Worm (Caenorhabditis elegans): Measurements from ENCODE around the gene lin-45.

ce11 chrIV:6793310-6793966 lies 45.1 kb upstream of the lin-45 start:
- TF ChIP-seq elt-1 (tag; optimal IDR thresholded peaks at IDR 0.05): no peak
- TF ChIP-seq jun-1 (tag; optimal IDR thresholded peaks at IDR 0.05): no peak
- TF ChIP-seq nhr-11 (tag; optimal IDR thresholded peaks at IDR 0.05): no peak
- no peak for TF ChIP-seq fkh-10 (GFP tag; optimal IDR thresholded peaks at IDR 0.05)
- TF ChIP-seq ceh-82 (tag; optimal IDR thresholded peaks at IDR 0.05): no peak
- TF ChIP-seq nhr-77 (tag; optimal IDR thresholded peaks at IDR 0.05): no peak
- no peak for TF ChIP-seq snpc-4 (tag; optimal IDR thresholded peaks at IDR 0.05)
- no peak for TF ChIP-seq elt-3 (tag; optimal IDR thresholded peaks at IDR 0.05)
- no peak for TF ChIP-seq pha-4 (tag; optimal IDR thresholded peaks at IDR 0.05)
- TF ChIP-seq mml-1 (tag; optimal IDR thresholded peaks at IDR 0.05): no peak
- TF ChIP-seq R02D3.7 (tag; optimal IDR thresholded peaks at IDR 0.05): no peak
- TF ChIP-seq nhr-23 (tag; optimal IDR thresholded peaks at IDR 0.05): no peak
- no peak for TF ChIP-seq aly-2 (tag; optimal IDR thresholded peaks at IDR 0.05)

Measured in whole organism, L3 larva.